Worm (Caenorhabditis elegans): Measurements from ENCODE around the gene T21C9.13.

DNA sequence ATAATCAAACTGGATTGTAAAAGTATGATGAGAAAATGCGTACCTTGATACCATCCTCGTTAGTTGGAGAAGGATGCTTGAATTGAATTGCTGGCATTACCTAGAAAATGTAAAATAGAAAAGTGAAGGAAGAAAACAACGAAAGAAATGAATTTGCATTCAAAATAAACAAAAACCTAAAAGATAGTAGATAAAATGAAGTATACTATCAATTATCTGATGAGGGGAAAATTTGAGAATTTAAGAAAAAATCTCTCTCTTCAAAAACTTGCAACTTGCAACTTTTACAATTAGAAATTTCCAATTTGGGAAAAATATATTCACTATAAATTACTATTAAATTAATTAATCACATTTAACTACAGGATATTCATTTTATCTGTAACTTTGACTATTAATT is 2.3 kb upstream of the T21C9.13 start, which contains the start of gene T21C9.11:
- TF ChIP-seq ztf-11 (tag; optimal IDR thresholded peaks at IDR 0.05) (no peak), unc-39 (tag; optimal IDR thresholded peaks at IDR 0.05) (no peak), elt-3 (tag; optimal IDR thresholded peaks at IDR 0.05) (no peak), elt-1 (tag; optimal IDR thresholded peaks at IDR 0.05; ENCODE audit: borderline replicate concordance, insufficient read depth) (no peak), nhr-28 (tag; optimal IDR thresholded peaks at IDR 0.05) (no peak), nhr-76 (tag; optimal IDR thresholded peaks at IDR 0.05) (no peak), unc-62 (GFP tag; optimal IDR thresholded peaks at IDR 0.05) (no peak), blmp-1 (tag; optimal IDR thresholded peaks at IDR 0.05) (no peak), pha-4 (tag; optimal IDR thresholded peaks at IDR 0.05) (no peak), mab-5 (tag; optimal IDR thresholded peaks at IDR 0.05) (no peak), mep-1 (tag; optimal IDR thresholded peaks at IDR 0.05) (no peak), flh-1 (GFP tag; optimal IDR thresholded peaks at IDR 0.05) (no peak)

All from whole organism, mixed stage, embryonic.